Worm (Caenorhabditis elegans): ENCODE data around the gene coh-3.

coh-3 gene

DNA sequence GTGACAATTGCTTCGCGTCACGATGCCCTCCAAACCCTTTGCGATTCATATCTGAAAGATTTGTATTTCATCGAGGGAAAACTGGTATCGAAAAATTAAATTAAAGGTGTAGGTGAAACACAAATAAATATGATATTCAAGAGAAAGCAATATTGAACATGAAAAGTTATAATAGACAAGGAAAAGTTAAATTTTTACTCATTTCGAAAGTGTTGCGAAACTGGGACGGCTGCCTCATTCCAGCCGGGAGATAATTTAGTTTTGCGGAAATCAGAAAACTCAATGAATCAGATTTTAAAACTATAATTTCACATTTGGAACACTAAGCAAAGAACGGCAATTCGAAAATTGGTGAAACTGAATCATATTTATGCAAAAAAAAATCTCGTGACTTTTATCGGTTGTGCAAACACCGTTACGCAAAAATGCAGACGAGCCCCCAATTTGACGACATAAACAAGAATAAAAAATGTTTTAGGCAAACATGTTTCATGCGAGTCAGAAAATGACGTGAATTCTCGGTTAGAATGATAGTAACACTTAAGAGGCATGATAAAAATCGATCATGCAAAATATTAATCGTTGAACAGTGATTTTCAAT is 42.2 kb upstream of the coh-3 start, which contains the start of the genes nxf-1 and C15H11.11 (continued):
- TF ChIP-seq ztf-25 (GFP tag; IDR thresholded peaks at IDR 0.05) (no peak), mel-28 (tag; optimal IDR thresholded peaks at IDR 0.05; ENCODE audit: borderline replicate concordance) (no peak), madf-8 (GFP tag; conservative IDR thresholded peaks at IDR 0.05) (no peak), egl-44 (GFP tag; IDR thresholded peaks at IDR 0.05) (no peak), hsf-1 (GFP tag; IDR thresholded peaks at IDR 0.05) (0 out of 2 replicates have a peak, but pooled peaks have one; percentile 35), ceh-91 (GFP tag; IDR thresholded peaks at IDR 0.05) (no peak), F37B4.10 (GFP tag; IDR thresholded peaks at IDR 0.05) (no peak)

DNA sequence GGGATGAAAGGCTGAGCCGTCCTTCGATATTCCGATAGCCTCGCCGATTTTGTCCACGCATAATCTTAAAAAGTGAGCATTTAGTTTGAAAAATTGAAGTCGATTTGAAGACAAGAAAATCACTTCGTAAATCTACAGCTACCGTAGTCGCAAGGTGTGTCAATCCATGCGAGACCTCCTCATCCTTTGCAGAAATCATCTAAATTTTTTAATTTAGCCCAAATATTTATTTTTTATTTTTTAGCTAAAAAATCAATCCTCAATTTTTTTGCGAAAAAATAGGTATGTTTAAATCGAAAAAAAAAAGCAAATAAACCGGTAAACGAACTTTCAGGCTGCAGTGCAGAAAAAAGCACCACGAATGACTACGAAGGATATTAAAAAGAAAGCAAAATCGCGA is 39.5 kb upstream of the coh-3 start, which contains the start of the genes nxf-2 and set-31:
Gene nxf-2, minus strand, starts transcription at position 101 of the 400 bp plus-strand sequence.
Gene set-31, plus strand, starts transcription at position 169 of the 400 bp plus-strand sequence.
- TF ChIP-seq ceh-27 (GFP tag; optimal IDR thresholded peaks at IDR 0.05) (no peak), nhr-179 (tag; optimal IDR thresholded peaks at IDR 0.05) (no peak), dox-1 (GFP tag; IDR thresholded peaks at IDR 0.05) (no peak), ceh-40 (GFP tag; IDR thresholded peaks at IDR 0.05) (no peak), mes-4 (tag; optimal IDR thresholded peaks at IDR 0.05) (no peak), unc-62 (GFP tag; optimal IDR thresholded peaks at IDR 0.05) (no peak), F33H1.4 (GFP tag; IDR thresholded peaks at IDR 0.05) (peak; percentile 46; the same call in 1 of the 2 replicates), lsl-1 (GFP tag; optimal IDR thresholded peaks at IDR 0.05) (peak; percentile 58), fkh-3 (tag; optimal IDR thresholded peaks at IDR 0.05) (no peak)

DNA sequence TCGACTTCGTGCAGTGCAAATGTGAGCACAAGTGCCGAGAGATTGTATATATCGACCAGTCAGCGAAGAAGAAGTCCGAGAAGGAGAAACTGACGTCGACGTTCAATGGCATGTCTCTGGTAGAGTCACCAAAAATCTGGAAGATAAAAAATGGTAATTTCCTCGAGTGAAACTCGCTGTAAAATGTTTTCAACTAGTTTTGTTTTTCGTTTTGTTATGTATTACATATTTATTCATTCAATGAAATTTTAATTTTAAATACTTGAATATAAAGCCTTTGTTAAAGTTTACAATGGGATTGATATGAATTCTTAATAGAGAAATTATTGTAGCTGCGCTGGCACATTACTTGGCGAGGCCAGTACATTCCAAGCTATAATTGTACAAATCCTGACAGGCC is 37.4 kb upstream of the coh-3 start:
- TF ChIP-seq ccch-3 (GFP tag; optimal IDR thresholded peaks at IDR 0.05) (no peak), repo-1 (tag; optimal IDR thresholded peaks at IDR 0.05) (peak; percentile 21), hrde-1 (tag; optimal IDR thresholded peaks at IDR 0.05; ENCODE audit: borderline replicate concordance) (peak; percentile 77), ama-1 (optimal IDR thresholded peaks at IDR 0.05) (no peak), ama-1 (GFP tag; optimal IDR thresholded peaks at IDR 0.05) (peak in 1 of 2 experiments; percentile 58), rec-8 (tag; optimal IDR thresholded peaks at IDR 0.05) (peak in 1 of 2 experiments; percentile 32), snpc-3.4 (tag; optimal IDR thresholded peaks at IDR 0.05) (peak; percentile 8), ZK185.1 (tag; optimal IDR thresholded peaks at IDR 0.05; ENCODE audit: poor library complexity, severe bottlenecking) (no peak), cebp-1 (GFP tag; IDR thresholded peaks at IDR 0.05) (no peak), cebp-1 (tag; optimal IDR thresholded peaks at IDR 0.05) (peak; percentile 8), chd-7 (tag; optimal IDR thresholded peaks at IDR 0.05) (no peak), Y95B8A.8 (GFP tag; IDR thresholded peaks at IDR 0.05) (peak; percentile 83; the same call in 1 of the 2 replicates), snpc-1.1 (tag; optimal IDR thresholded peaks at IDR 0.05; ENCODE audit: insufficient read depth) (no peak), lin-54 (GFP tag; optimal IDR thresholded peaks at IDR 0.05) (peak; percentile 4), pbrm-1 (GFP tag; IDR thresholded peaks at IDR 0.05) (peak; percentile 51; the same call in 1 of the 2 replicates), F10E7.11 (tag; optimal IDR thresholded peaks at IDR 0.05) (no peak)

DNA sequence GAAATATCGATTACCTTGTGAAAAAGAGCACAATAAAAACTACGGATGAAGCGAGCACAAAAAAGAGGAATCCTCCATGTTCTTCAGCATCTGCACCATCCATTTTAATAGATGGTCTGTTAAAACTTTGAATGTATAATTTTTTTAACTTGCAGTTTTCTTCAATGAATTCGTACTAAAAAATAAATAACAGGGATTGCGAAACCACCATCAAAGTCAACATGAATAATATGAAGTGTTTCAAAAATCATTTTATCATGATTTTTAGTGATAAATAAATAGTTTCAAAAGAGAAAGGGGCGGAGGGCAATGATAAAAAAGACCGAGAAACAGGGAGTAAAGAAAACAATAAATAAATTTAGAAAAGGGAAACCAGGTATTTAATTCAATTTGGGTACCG is 35.9 kb upstream of the coh-3 start, which contains the start of gene dhs-22:
Gene dhs-22, minus strand, starts transcription at position 116 of the 400 bp plus-strand sequence.
- TF ChIP-seq ceh-100 (GFP tag; IDR thresholded peaks at IDR 0.05) (0 out of 2 replicates have a peak, but pooled peaks have one; percentile 48), hmg-1.2 (GFP tag; IDR thresholded peaks at IDR 0.05) (0 out of 2 replicates have a peak, but pooled peaks have one; percentile 17), cebp-1 (GFP tag; IDR thresholded peaks at IDR 0.05) (peak; percentile 57; the same call in 1 of the 2 replicates), cebp-1 (tag; optimal IDR thresholded peaks at IDR 0.05) (peak; percentile 73), lag-1 (GFP tag; IDR thresholded peaks at IDR 0.05) (no peak), snpc-1.1 (tag; optimal IDR thresholded peaks at IDR 0.05; ENCODE audit: insufficient read depth) (peak; percentile 4), hsf-1 (GFP tag; IDR thresholded peaks at IDR 0.05) (peak; percentile 1; the same call in 1 of the 2 replicates), F57C9.4 (tag; optimal IDR thresholded peaks at IDR 0.05) (no peak), madf-6 (GFP tag; IDR thresholded peaks at IDR 0.05) (peak; percentile 55), F22D6.2 (tag; optimal IDR thresholded peaks at IDR 0.05) (no peak)
